Worm (Caenorhabditis elegans) whole organism, L4 larva: ENCODE measurements around the gene B0310.2.

Source experiments
- D1046.2 ChIP-seq: fragments of 200-800 bp; sonication (Bioruptor generic); IDR thresholded peaks from 2 replicates; pipeline ENCODE4 v1.3.6; 2022; ENCODE audit warnings: missing genetic modification characterization, missing compliant biosample characterization
- F26F4.8 ChIP-seq: fragments of 200-800 bp; sonication (Bioruptor generic); conservative IDR thresholded peaks from 2 replicates; pipeline ENCODE4 v1.3.6; 2022; ENCODE audit warnings: missing genetic modification characterization, missing compliant biosample characterization
- F44E2.7 ChIP-seq: fragments of 200-800 bp; sonication (Bioruptor generic); IDR thresholded peaks from 2 replicates; pipeline ENCODE4 v2.1.2; 2022; ENCODE audit warnings: missing genetic modification characterization, missing compliant biosample characterization
- F49E8.2 ChIP-seq: sonication (generic microtip); optimal IDR thresholded peaks from 2 replicates; lab custom pipeline; 2016; ENCODE audit warnings: missing compliant biosample characterization, mild to moderate bottlenecking, missing genetic modification characterization, borderline replicate concordance
- T20F7.1 ChIP-seq: fragments of 200-800 bp; sonication (Bioruptor generic); optimal IDR thresholded peaks from 2 replicates; lab custom pipeline; 2018; ENCODE audit warnings: mild to moderate bottlenecking, missing genetic modification characterization, missing compliant biosample characterization
- T26A8.4 ChIP-seq: fragments of 200-800 bp; sonication (Bioruptor generic); IDR thresholded peaks from 2 replicates; pipeline ENCODE4 v1.3.6; 2022; ENCODE audit warnings: missing genetic modification characterization, missing compliant biosample characterization
- Y5F2A.4 ChIP-seq: fragments of 200-800 bp; sonication (Bioruptor generic); optimal IDR thresholded peaks from 2 replicates; lab custom pipeline; 2018; ENCODE audit warnings: mild to moderate bottlenecking, missing genetic modification characterization, missing compliant biosample characterization
- ZK337.2 ChIP-seq: fragments of 200-800 bp; sonication (Bioruptor generic); IDR thresholded peaks from 2 replicates; pipeline ENCODE4 v1.3.6; 2022; ENCODE audit warnings: missing genetic modification reagents, missing genetic modification characterization, missing compliant biosample characterization
- aha-1 ChIP-seq: fragments of 150-350 bp; peaks from one replicate; lab custom pipeline; 2014; ENCODE audit warnings: missing biosample characterization, missing genetic modification characterization
- arid-1 ChIP-seq: fragments of 200-800 bp; sonication (Bioruptor generic); conservative IDR thresholded peaks from 2 replicates; pipeline ENCODE4 v1.3.6; 2022; ENCODE audit warnings: missing genetic modification reagents, missing genetic modification characterization, missing compliant biosample characterization
- ceh-32 ChIP-seq: sonication (generic microtip); optimal IDR thresholded peaks from 2 replicates; lab custom pipeline; 2016; ENCODE audit warnings: mild to moderate bottlenecking, missing genetic modification characterization, missing compliant biosample characterization; ENCODE audit not compliant: poor library complexity
- ceh-44 ChIP-seq: fragments of 200-800 bp; sonication (Bioruptor generic); IDR thresholded peaks from 2 replicates; pipeline ENCODE4 v1.3.6; 2022; ENCODE audit warnings: missing genetic modification reagents, missing genetic modification characterization, missing compliant biosample characterization
- ces-1 ChIP-seq: fragments of 150-350 bp; sonication (generic microtip); optimal IDR thresholded peaks from 4 replicates; lab custom pipeline; 2014; ENCODE audit warnings: missing biosample characterization, missing genetic modification reagents, missing genetic modification characterization
- ctbp-1 ChIP-seq: fragments of 200-800 bp; sonication (Bioruptor generic); IDR thresholded peaks from 2 replicates; pipeline ENCODE4 v1.3.6; 2022; ENCODE audit warnings: missing genetic modification reagents, missing genetic modification characterization, missing compliant biosample characterization
- daf-12 ChIP-seq: fragments of 150-350 bp; optimal IDR thresholded peaks from 2 replicates; lab custom pipeline; 2014; ENCODE audit warnings: missing biosample characterization, missing genetic modification reagents, missing genetic modification characterization
- daf-16 ChIP-seq, 3 experiments: sonication (generic microtip); optimal IDR thresholded peaks; 2 replicates each; lab custom pipeline; 2016 to 2017; ENCODE audit warnings: missing genetic modification characterization in 3 of 3, missing genetic modification reagents in 3 of 3, mild to moderate bottlenecking in 2 of 3, missing compliant biosample characterization in 2 of 3, missing biosample characterization in 1 of 3, moderate library complexity in 1 of 3
- dmd-8 ChIP-seq: fragments of 200-800 bp; sonication (Bioruptor generic); IDR thresholded peaks from 2 replicates; pipeline ENCODE4 v1.3.6; 2022; ENCODE audit warnings: missing genetic modification characterization, missing compliant biosample characterization
- duxl-1 ChIP-seq: sonication (generic microtip); optimal IDR thresholded peaks from 2 replicates; lab custom pipeline; 2016; ENCODE audit warnings: mild to moderate bottlenecking, missing genetic modification characterization, moderate library complexity, missing compliant biosample characterization; ENCODE audit not compliant: poor library complexity
- dve-1 ChIP-seq: sonication (generic microtip); optimal IDR thresholded peaks from 2 replicates; lab custom pipeline; 2017; ENCODE audit warnings: antibody characterized with exemption, mild to moderate bottlenecking, missing genetic modification characterization, missing compliant biosample characterization; ENCODE audit not compliant: insufficient read depth
- egl-43 ChIP-seq: fragments of 200-800 bp; sonication (Bioruptor generic); IDR thresholded peaks from 2 replicates; pipeline ENCODE4 v1.3.6; 2022; ENCODE audit warnings: missing genetic modification reagents, missing genetic modification characterization, missing compliant biosample characterization
- hif-1 ChIP-seq, 2 experiments: sonication (generic microtip); optimal IDR thresholded peaks; 2 replicates each; lab custom pipeline; 2016 to 2017; ENCODE audit warnings: missing compliant biosample characterization in 2 of 2, missing genetic modification characterization in 2 of 2, missing genetic modification reagents in 2 of 2, missing genotype in 2 of 2, mild to moderate bottlenecking in 1 of 2
- hlh-30 ChIP-seq: sonication (generic microtip); optimal IDR thresholded peaks from 2 replicates; lab custom pipeline; 2017; ENCODE audit warnings: antibody characterized with exemption, mild to moderate bottlenecking, missing genetic modification characterization, missing compliant biosample characterization; ENCODE audit not compliant: insufficient read depth
- hmg-1.1 ChIP-seq: fragments of 200-800 bp; sonication (Bioruptor generic); IDR thresholded peaks from 2 replicates; pipeline ENCODE4 v1.3.6; 2022; ENCODE audit warnings: missing genetic modification reagents, missing genetic modification characterization, missing compliant biosample characterization
- lim-7 ChIP-seq: fragments of 200-800 bp; sonication (Bioruptor generic); IDR thresholded peaks from 2 replicates; pipeline ENCODE4 v1.3.6; 2022; ENCODE audit warnings: missing genetic modification characterization, missing compliant biosample characterization
- lin-1 ChIP-seq: fragments of 200-800 bp; sonication (Bioruptor generic); IDR thresholded peaks from 2 replicates; pipeline ENCODE4 v1.3.6; 2022; ENCODE audit warnings: missing genetic modification reagents, missing genetic modification characterization, missing compliant biosample characterization
- lin-13 ChIP-seq: fragments of 150-350 bp; optimal IDR thresholded peaks from 2 replicates; lab custom pipeline; 2014; ENCODE audit warnings: missing biosample characterization, missing genetic modification reagents, missing genetic modification characterization
- madf-5 ChIP-seq, 2 experiments: fragments of 200-800 bp; sonication (Bioruptor generic); IDR thresholded peaks; 2 replicates each; pipeline ENCODE4 v1.3.6; 2022; ENCODE audit warnings: missing compliant biosample characterization in 2 of 2, missing genetic modification characterization in 2 of 2
- mdt-29 ChIP-seq: fragments of 200-800 bp; sonication (Bioruptor generic); IDR thresholded peaks from 2 replicates; pipeline ENCODE4 v1.3.6; 2022; ENCODE audit warnings: missing genetic modification reagents, missing genetic modification characterization, missing compliant biosample characterization
- mep-1 ChIP-seq: fragments of 150-350 bp; sonication (generic microtip); optimal IDR thresholded peaks from 3 replicates; lab custom pipeline; 2014; ENCODE audit warnings: missing biosample characterization, missing genetic modification characterization
- nhr-102 ChIP-seq: sonication (generic microtip); optimal IDR thresholded peaks from 2 replicates; lab custom pipeline; 2016; ENCODE audit warnings: mild to moderate bottlenecking, missing genetic modification characterization, moderate library complexity, missing compliant biosample characterization
- nhr-11 ChIP-seq: fragments of 150-350 bp; optimal IDR thresholded peaks from 2 replicates; lab custom pipeline; 2014; ENCODE audit warnings: missing biosample characterization, missing genetic modification characterization
- nhr-111 ChIP-seq: fragments of 200-800 bp; sonication (Bioruptor generic); optimal IDR thresholded peaks from 2 replicates; lab custom pipeline; 2018; ENCODE audit warnings: mild to moderate bottlenecking, missing genetic modification characterization, missing compliant biosample characterization
- snpc-1.2 ChIP-seq: fragments of 200-800 bp; sonication (Bioruptor generic); IDR thresholded peaks from 2 replicates; pipeline ENCODE4 v1.3.6; 2022; ENCODE audit warnings: missing genetic modification reagents, missing genetic modification characterization, missing compliant biosample characterization
- snpc-4 ChIP-seq: fragments of 150-350 bp; optimal IDR thresholded peaks from 2 replicates; lab custom pipeline; 2014; ENCODE audit warnings: missing biosample characterization, missing genetic modification characterization
- spr-1 ChIP-seq: sonication (generic microtip); optimal IDR thresholded peaks from 2 replicates; lab custom pipeline; 2016; ENCODE audit warnings: mild to moderate bottlenecking, missing genetic modification characterization, missing compliant biosample characterization
- unc-130 ChIP-seq: sonication (generic microtip); optimal IDR thresholded peaks from 2 replicates; lab custom pipeline; 2016; ENCODE audit warnings: missing genetic modification reagents, missing genetic modification characterization, missing compliant biosample characterization
- vab-7 ChIP-seq: fragments of 200-800 bp; sonication (Bioruptor generic); IDR thresholded peaks from 2 replicates; pipeline ENCODE4 v1.3.6; 2022; ENCODE audit warnings: missing genetic modification reagents, missing genetic modification characterization, missing compliant biosample characterization

B0310.2 gene

DNA sequence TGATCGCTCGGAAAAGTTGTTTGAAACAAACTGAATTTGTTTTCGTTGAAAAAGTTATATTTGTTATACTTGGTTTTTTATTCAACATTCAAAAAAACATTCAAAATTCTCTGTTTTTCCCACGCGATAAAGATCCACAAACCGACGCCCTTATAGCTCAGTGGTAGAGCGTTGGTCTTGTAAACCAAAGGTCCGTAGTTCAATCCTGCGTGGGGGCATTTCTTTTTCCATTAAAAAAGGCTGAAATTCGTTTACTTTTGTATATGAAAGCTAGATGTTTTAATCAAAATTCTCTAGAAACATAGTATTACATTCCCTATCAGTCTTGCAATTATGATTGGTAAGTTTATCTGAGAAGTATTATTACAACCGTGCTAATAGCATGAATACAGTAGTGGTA, 19.1 kb downstream of the B0310.2 start (continued):
- TF ChIP-seq lin-1 (peak; percentile 57; the same call in 1 of the 2 replicates), lim-7 (GFP tag; lab: Robert Waterston, UW) (peak; percentile 86), nhr-111 (GFP tag; lab: Kevin White, UChicago) (no peak), snpc-1.2 (GFP tag; lab: Robert Waterston, UW) (peak; percentile 86), nhr-11 (tag; lab: Kevin White, UChicago) (no peak), lin-13 (GFP tag; lab: Kevin White, UChicago) (peak; percentile 21), arid-1 (GFP tag; lab: Robert Waterston, UW) (peak; percentile 74), ceh-44 (peak; percentile 68; the same call in 1 of the 2 replicates), ZK337.2 (GFP tag; lab: Robert Waterston, UW) (peak; percentile 64; the same call in 1 of the 2 replicates), vab-7 (GFP tag; lab: Robert Waterston, UW) (peak; percentile 84), daf-16 (GFP tag; optimal IDR thresholded peaks at IDR 0.05; lab: Kevin White, UChicago) (peak in 1 of 2 experiments; percentile 53), daf-16 (tag; optimal IDR thresholded peaks at IDR 0.05; lab: Kevin White, UChicago) (no peak), madf-5 (GFP tag; IDR thresholded peaks at IDR 0.05; lab: Robert Waterston, UW) (0 out of 4 replicates have a peak, but pooled peaks of 1 of the 2 experiments have one; percentile 47), F49E8.2 (tag; lab: Kevin White, UChicago) (peak; percentile 18), F26F4.8 (peak; percentile 58; the same call in 1 of the 2 replicates), mdt-29 (GFP tag; lab: Robert Waterston, UW) (peak; percentile 72; the same call in 1 of the 2 replicates), F44E2.7 (GFP tag; lab: Robert Waterston, UW) (peak; percentile 54; the same call in 1 of the 2 replicates), D1046.2 (GFP tag; lab: Robert Waterston, UW) (peak; percentile 66; the same call in 1 of the 2 replicates), aha-1 (peak; percentile 78)
- TF ChIP-seq, all 104 proteins: peak for 26

- no peak for TF ChIP-seq hmg-1.1
- TF ChIP-seq spr-1, result no peak
- TF ChIP-seq Y5F2A.4 (GFP tag; lab: Kevin White, UChicago), result no peak
- TF ChIP-seq T20F7.1 (GFP tag; lab: Kevin White, UChicago), result no peak
- no peak for TF ChIP-seq snpc-4
- TF ChIP-seq lin-13 (GFP tag; lab: Kevin White, UChicago), result no peak
- TF ChIP-seq duxl-1, result no peak
- TF ChIP-seq F44E2.7 (GFP tag; lab: Robert Waterston, UW), result no peak
- no peak for TF ChIP-seq hlh-30 (tag; lab: Kevin White, UChicago)
- TF ChIP-seq dmd-8 (GFP tag; lab: Robert Waterston, UW), result no peak
- no peak for TF ChIP-seq daf-12
- TF ChIP-seq egl-43 (GFP tag; lab: Robert Waterston, UW), result no peak
- no peak for TF ChIP-seq nhr-102
- no peak for TF ChIP-seq unc-130 (GFP tag; lab: Kevin White, UChicago)
- TF ChIP-seq T26A8.4 (GFP tag; lab: Robert Waterston, UW), result no peak
- TF ChIP-seq hif-1 (tag; optimal IDR thresholded peaks at IDR 0.05; lab: Kevin White, UChicago), result no peak
- no peak for TF ChIP-seq dve-1
- no peak for TF ChIP-seq ces-1 (GFP tag; lab: Kevin White, UChicago)
- no peak for TF ChIP-seq ctbp-1 (GFP tag; lab: Robert Waterston, UW)
Observed at ce11 chrX:481150-481549, 25.6 kb downstream of the B0310.2 start, which contains the start of gene che-2. Gene che-2 (plus strand): TSS chrX:481450.

DNA sequence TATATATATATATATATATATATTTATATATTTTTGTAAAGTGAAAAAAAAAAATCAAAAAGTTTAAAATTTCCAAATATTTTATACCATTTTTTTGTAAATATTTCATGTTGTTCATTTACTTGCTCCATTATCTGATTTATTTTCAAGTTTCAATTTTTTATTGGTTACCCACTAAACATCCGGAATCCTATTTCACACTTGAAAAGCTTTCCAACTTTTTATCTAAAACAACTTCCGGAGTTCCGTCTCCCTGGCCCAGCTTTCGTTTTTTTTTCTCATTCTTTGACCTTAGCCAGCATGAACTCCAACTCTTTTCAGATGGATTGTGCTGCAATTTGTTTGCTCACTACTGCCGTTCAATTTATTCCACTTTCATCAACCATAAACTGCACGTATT, 30.5 kb downstream of the B0310.2 start, which contains the start of gene F38G1.3:
Gene F38G1.3 (plus strand): TSS at position 301 of the 400 bp plus-strand sequence.
- TF ChIP-seq ceh-32 (tag; lab: Kevin White, UChicago) (no peak), D1046.2 (GFP tag; lab: Robert Waterston, UW) (no peak), T26A8.4 (GFP tag; lab: Robert Waterston, UW) (no peak), mep-1 (no peak)
